Worm (Caenorhabditis elegans) whole organism, L1 larva: ENCODE data around the gene T25D1.1.

ENCODE experiments used
- C16A3.4 ChIP-seq: fragments of 150-350 bp; optimal IDR thresholded peaks from 2 replicates; lab custom pipeline; 2014; ENCODE audit warnings: missing biosample characterization, missing genetic modification characterization
- blmp-1 ChIP-seq: fragments of 150-350 bp; optimal IDR thresholded peaks from 2 replicates; lab custom pipeline; 2014; ENCODE audit warnings: missing biosample characterization, missing genetic modification characterization
- ceh-8 ChIP-seq: fragments of 200-800 bp; sonication (Bioruptor generic); optimal IDR thresholded peaks from 2 replicates; lab custom pipeline; 2018; ENCODE audit warnings: mild to moderate bottlenecking, missing genetic modification characterization, moderate library complexity, missing compliant biosample characterization
- ceh-82 ChIP-seq, 3 experiments: fragments of 150-350 bp in 1 of 3; sonication (generic microtip) in 2 of 3; optimal IDR thresholded peaks; 2 replicates each; lab custom pipeline; 2014 to 2017; ENCODE audit warnings: missing biosample characterization in 3 of 3, missing genetic modification characterization in 3 of 3
- dpl-1 ChIP-seq, 3 experiments: fragments of 150-350 bp in 2 of 3; sonication (generic microtip) in 1 of 3; optimal IDR thresholded peaks; 2 replicates each; lab custom pipeline; 2014 to 2017; ENCODE audit warnings: missing biosample characterization in 3 of 3, missing genetic modification characterization in 3 of 3, missing genetic modification reagents in 3 of 3
- efl-1 ChIP-seq, 4 experiments: fragments of 150-350 bp; optimal IDR thresholded peaks in 3 of 4; peaks in 1 of 4; 1 replicate in 1 of 4; 2 replicates in 3 of 4; lab custom pipeline; 2014; ENCODE audit warnings: missing biosample characterization in 2 of 4, missing genetic modification characterization in 2 of 4, missing genetic modification reagents in 2 of 4
- efl-3 ChIP-seq: fragments of 200-800 bp; sonication (Bioruptor generic); optimal IDR thresholded peaks from 2 replicates; lab custom pipeline; 2018; ENCODE audit warnings: mild to moderate bottlenecking, missing genetic modification characterization, missing compliant biosample characterization
- ets-5 ChIP-seq: fragments of 200-800 bp; sonication (Bioruptor generic); IDR thresholded peaks from 2 replicates; pipeline ENCODE4 v1.3.6; 2022; ENCODE audit warnings: missing genetic modification characterization, missing compliant biosample characterization
- fkh-10 ChIP-seq: sonication (generic microtip); optimal IDR thresholded peaks from 2 replicates; lab custom pipeline; 2017; ENCODE audit warnings: missing biosample characterization, missing genetic modification reagents, missing genetic modification characterization
- fkh-4 ChIP-seq: sonication (generic microtip); optimal IDR thresholded peaks from 2 replicates; lab custom pipeline; 2016; ENCODE audit warnings: missing compliant biosample characterization, missing genetic modification characterization, borderline replicate concordance
- grh-1 ChIP-seq: fragments of 200-800 bp; sonication (Bioruptor generic); IDR thresholded peaks from 2 replicates; pipeline ENCODE4 v1.3.6; 2022; ENCODE audit warnings: missing genetic modification reagents, missing genetic modification characterization, missing compliant biosample characterization
- hlh-17 ChIP-seq: fragments of 200-800 bp; sonication (Bioruptor generic); optimal IDR thresholded peaks from 2 replicates; lab custom pipeline; 2018; ENCODE audit warnings: missing genetic modification characterization, mild to moderate bottlenecking, missing compliant biosample characterization, moderate library complexity, borderline replicate concordance
- irx-1 ChIP-seq: sonication (generic microtip); optimal IDR thresholded peaks from 2 replicates; lab custom pipeline; 2016; ENCODE audit warnings: missing genetic modification characterization, missing compliant biosample characterization
- jun-1 ChIP-seq: fragments of 150-350 bp; optimal IDR thresholded peaks from 2 replicates; lab custom pipeline; 2014; ENCODE audit warnings: missing biosample characterization, missing genetic modification reagents, missing genetic modification characterization
- lin-13 ChIP-seq: fragments of 150-350 bp; optimal IDR thresholded peaks from 2 replicates; lab custom pipeline; 2014; ENCODE audit warnings: missing biosample characterization, missing genetic modification reagents, missing genetic modification characterization
- lin-14 ChIP-seq: fragments of 200-800 bp; sonication (Bioruptor generic); optimal IDR thresholded peaks from 2 replicates; lab custom pipeline; 2018; ENCODE audit warnings: mild to moderate bottlenecking, missing genetic modification characterization, moderate library complexity, missing compliant biosample characterization
- lin-15B ChIP-seq: fragments of 150-350 bp; sonication (generic microtip); optimal IDR thresholded peaks from 3 replicates; lab custom pipeline; 2014; ENCODE audit warnings: missing biosample characterization, missing genetic modification characterization
- lin-35 ChIP-seq, 2 experiments: fragments of 150-350 bp; optimal IDR thresholded peaks; 2 replicates each; lab custom pipeline; 2014; ENCODE audit warnings: missing biosample characterization in 2 of 2, missing genetic modification characterization in 2 of 2, missing genetic modification reagents in 2 of 2
- mep-1 ChIP-seq: fragments of 150-350 bp; optimal IDR thresholded peaks from 2 replicates; lab custom pipeline; 2014; ENCODE audit warnings: missing biosample characterization, missing genetic modification characterization
- nhr-11 ChIP-seq: fragments of 150-350 bp; optimal IDR thresholded peaks from 2 replicates; lab custom pipeline; 2014; ENCODE audit warnings: missing biosample characterization, missing genetic modification characterization
- nhr-237 ChIP-seq: fragments of 150-350 bp; optimal IDR thresholded peaks from 2 replicates; lab custom pipeline; 2014; ENCODE audit warnings: missing biosample characterization, missing genetic modification characterization
- nhr-71 ChIP-seq: sonication (generic microtip); optimal IDR thresholded peaks from 2 replicates; lab custom pipeline; 2016; ENCODE audit warnings: mild to moderate bottlenecking, missing genetic modification characterization, moderate library complexity, missing compliant biosample characterization
- nhr-90 ChIP-seq: sonication (generic microtip); optimal IDR thresholded peaks from 2 replicates; lab custom pipeline; 2016; ENCODE audit warnings: mild to moderate bottlenecking, missing genetic modification characterization, missing compliant biosample characterization; ENCODE audit not compliant: poor library complexity
- pag-3 ChIP-seq: sonication (generic microtip); optimal IDR thresholded peaks from 2 replicates; lab custom pipeline; 2017; ENCODE audit warnings: missing genetic modification characterization, mild to moderate bottlenecking, missing compliant biosample characterization, antibody characterized with exemption, borderline replicate concordance; ENCODE audit not compliant: insufficient read depth
- pax-3 ChIP-seq: fragments of 200-800 bp; sonication (Bioruptor generic); optimal IDR thresholded peaks from 2 replicates; lab custom pipeline; 2018; ENCODE audit warnings: mild to moderate bottlenecking, missing genetic modification characterization, moderate library complexity, missing compliant biosample characterization
- rnt-1 ChIP-seq: sonication (generic microtip); optimal IDR thresholded peaks from 2 replicates; lab custom pipeline; 2016; ENCODE audit warnings: mild to moderate bottlenecking, missing genetic modification characterization, moderate library complexity, missing compliant biosample characterization
- skn-1 ChIP-seq: fragments of 150-350 bp; optimal IDR thresholded peaks from 2 replicates; lab custom pipeline; 2014; ENCODE audit warnings: missing biosample characterization, missing genetic modification characterization
- sptf-1 ChIP-seq: fragments of 150-350 bp; optimal IDR thresholded peaks from 2 replicates; lab custom pipeline; 2014; ENCODE audit warnings: missing biosample characterization, missing genetic modification characterization
- sup-37 ChIP-seq: fragments of 200-800 bp; sonication (Bioruptor generic); optimal IDR thresholded peaks from 2 replicates; lab custom pipeline; 2018; ENCODE audit warnings: mild to moderate bottlenecking, missing genetic modification characterization, missing compliant biosample characterization
- swsn-7 ChIP-seq: sonication (generic microtip); optimal IDR thresholded peaks from 2 replicates; lab custom pipeline; 2016; ENCODE audit warnings: missing genetic modification characterization, missing compliant biosample characterization
- tbx-2 ChIP-seq: sonication (generic microtip); optimal IDR thresholded peaks from 2 replicates; lab custom pipeline; 2016; ENCODE audit warnings: missing genetic modification characterization, missing compliant biosample characterization
- tlp-1 ChIP-seq: fragments of 150-350 bp; optimal IDR thresholded peaks from 2 replicates; lab custom pipeline; 2014; ENCODE audit warnings: missing biosample characterization, missing genetic modification characterization
- unc-30 ChIP-seq: sonication (generic microtip); optimal IDR thresholded peaks from 2 replicates; lab custom pipeline; 2017; ENCODE audit warnings: missing biosample characterization, missing genetic modification characterization
- unc-62 ChIP-seq: fragments of 150-350 bp; optimal IDR thresholded peaks from 2 replicates; lab custom pipeline; 2014; ENCODE audit warnings: missing biosample characterization, missing genetic modification reagents, missing genetic modification characterization
- unc-86 ChIP-seq: sonication (generic microtip); optimal IDR thresholded peaks from 2 replicates; lab custom pipeline; 2016; ENCODE audit warnings: missing genetic modification characterization, missing compliant biosample characterization
- vab-15 ChIP-seq: sonication (generic microtip); optimal IDR thresholded peaks from 2 replicates; lab custom pipeline; 2017; ENCODE audit warnings: missing genotype, mild to moderate bottlenecking, missing genetic modification characterization, missing compliant biosample characterization
- xbp-1 ChIP-seq: sonication (generic microtip); optimal IDR thresholded peaks from 2 replicates; lab custom pipeline; 2016; ENCODE audit warnings: missing genetic modification characterization, missing compliant biosample characterization
- zip-4 ChIP-seq: fragments of 200-800 bp; sonication (Bioruptor generic); optimal IDR thresholded peaks from 2 replicates; lab custom pipeline; 2018; ENCODE audit warnings: mild to moderate bottlenecking, missing genetic modification characterization, moderate library complexity, missing compliant biosample characterization
- ztf-4 ChIP-seq: fragments of 150-350 bp; optimal IDR thresholded peaks from 2 replicates; lab custom pipeline; 2014; ENCODE audit warnings: missing biosample characterization, missing genetic modification characterization

Gene T25D1.1

DNA sequence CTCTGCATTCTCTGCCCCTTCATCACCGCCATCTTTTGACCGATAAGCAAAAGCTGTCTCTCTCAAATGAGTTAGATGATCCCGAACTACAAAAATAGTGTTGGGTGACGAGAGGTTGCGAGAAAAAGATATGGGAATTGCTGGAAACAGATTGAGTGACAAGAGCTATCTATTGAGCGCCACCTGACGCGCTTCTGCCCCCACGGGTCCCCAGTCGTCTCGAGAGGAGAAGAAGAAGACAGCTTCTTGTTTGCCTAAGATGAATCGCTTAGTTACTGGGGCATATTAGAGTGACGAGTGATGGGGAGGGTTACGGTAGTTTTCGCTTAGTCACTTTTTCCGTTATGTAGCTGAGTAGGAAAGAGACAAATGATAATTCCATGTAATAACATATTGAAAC, 14.9 kb downstream of the T25D1.1 start (continued):
- no peak for TF ChIP-seq nhr-237 (tag; lab: Kevin White, UChicago)
- no peak for TF ChIP-seq ets-5 (GFP tag; lab: Robert Waterston, UW)
- no peak for TF ChIP-seq jun-1 (tag; lab: Kevin White, UChicago)
- no peak for TF ChIP-seq grh-1 (GFP tag; lab: Robert Waterston, UW)
- TF ChIP-seq blmp-1 (tag; lab: Kevin White, UChicago): no peak
- TF ChIP-seq mep-1 (tag; lab: Kevin White, UChicago): no peak
- TF ChIP-seq tlp-1 (tag; lab: Kevin White, UChicago): no peak
- peak; percentile 81 for TF ChIP-seq nhr-71 (tag; lab: Kevin White, UChicago)
- no peak for TF ChIP-seq hlh-17
- TF ChIP-seq nhr-11 (tag; lab: Kevin White, UChicago): no peak
- no peak for TF ChIP-seq tbx-2
- TF ChIP-seq C16A3.4 (tag; lab: Kevin White, UChicago): no peak
- TF ChIP-seq lin-35 (GFP tag; optimal IDR thresholded peaks at IDR 0.05; lab: Kevin White, UChicago): no peak
- TF ChIP-seq ceh-82 (tag; optimal IDR thresholded peaks at IDR 0.05; lab: Kevin White, UChicago): no peak
- TF ChIP-seq swsn-7 (tag; lab: Kevin White, UChicago): peak; percentile 3
- TF ChIP-seq lin-14: peak; percentile 74
- no peak for TF ChIP-seq sup-37 (GFP tag; lab: Kevin White, UChicago)
- no peak for TF ChIP-seq lin-13 (GFP tag; lab: Kevin White, UChicago)
- TF ChIP-seq efl-1 (optimal IDR thresholded peaks at IDR 0.05; lab: Kevin White, UChicago): peak in 1 of 2 experiments; percentile 7
- no peak for TF ChIP-seq efl-1 (GFP tag; optimal IDR thresholded peaks at IDR 0.05 in 1 of 2; lab: Kevin White, UChicago)
- TF ChIP-seq pag-3 (tag; lab: Kevin White, UChicago): no peak
- TF ChIP-seq ceh-8 (GFP tag; lab: Kevin White, UChicago): no peak
- TF ChIP-seq sptf-1 (tag; lab: Kevin White, UChicago): no peak
- no peak for TF ChIP-seq unc-86
- no peak for TF ChIP-seq fkh-4
- no peak for TF ChIP-seq zip-4 (GFP tag; lab: Kevin White, UChicago)
- TF ChIP-seq fkh-10 (GFP tag; lab: Kevin White, UChicago): no peak
- TF ChIP-seq unc-62 (GFP tag; lab: Kevin White, UChicago): no peak
- TF ChIP-seq irx-1 (tag; lab: Kevin White, UChicago): no peak
- no peak for TF ChIP-seq unc-30 (tag; lab: Kevin White, UChicago)
- TF ChIP-seq lin-15B (tag; lab: Kevin White, UChicago): no peak
- no peak for TF ChIP-seq pax-3 (tag; lab: Kevin White, UChicago)
- TF ChIP-seq xbp-1 (tag; lab: Kevin White, UChicago): peak; percentile 2
- no peak for TF ChIP-seq dpl-1 (GFP tag; optimal IDR thresholded peaks at IDR 0.05; lab: Kevin White, UChicago)
- TF ChIP-seq nhr-90 (tag; lab: Kevin White, UChicago): no peak
- TF ChIP-seq skn-1 (tag; lab: Kevin White, UChicago): no peak
- TF ChIP-seq efl-3 (GFP tag; lab: Kevin White, UChicago): no peak
- no peak for TF ChIP-seq ztf-4 (tag; lab: Kevin White, UChicago)
- no peak for TF ChIP-seq vab-15 (tag; lab: Kevin White, UChicago)

ce11 chrX:16535192-16535591, 15.6 kb downstream of the T25D1.1 start:
- TF ChIP-seq fkh-4 (no peak), rnt-1 (peak; percentile 8), efl-1 (optimal IDR thresholded peaks at IDR 0.05; lab: Kevin White, UChicago) (no peak), efl-1 (GFP tag; optimal IDR thresholded peaks at IDR 0.05 in 1 of 2; lab: Kevin White, UChicago) (peak in 1 of 2 experiments; percentile 50)
